Worm (Caenorhabditis elegans): ENCODE measurements around the gene twk-13.

Gene twk-13

ce11 chrV:12307011-12307540, 30.7 kb downstream of the twk-13 start, which contains the start of gene srg-45:
srg-45 (plus strand) TSS chrV:12307490.
- TF ChIP-seq repo-1 (tag; optimal IDR thresholded peaks at IDR 0.05), result peak; percentile 51
- TF ChIP-seq lin-40 (tag; optimal IDR thresholded peaks at IDR 0.05), result peak; percentile 2
- TF ChIP-seq rpc-1 (optimal IDR thresholded peaks at IDR 0.05), result no peak
- no peak for TF ChIP-seq rpc-1 (tag; optimal IDR thresholded peaks at IDR 0.05)
- TF ChIP-seq snpc-1.1 (tag; optimal IDR thresholded peaks at IDR 0.05; ENCODE audit: insufficient read depth), result no peak
- no peak for TF ChIP-seq cebp-1 (GFP tag; IDR thresholded peaks at IDR 0.05)
- TF ChIP-seq cebp-1 (tag; optimal IDR thresholded peaks at IDR 0.05), result peak; percentile 9
- no peak for TF ChIP-seq F23B12.7 (tag; optimal IDR thresholded peaks at IDR 0.05; ENCODE audit: insufficient read depth)

DNA sequence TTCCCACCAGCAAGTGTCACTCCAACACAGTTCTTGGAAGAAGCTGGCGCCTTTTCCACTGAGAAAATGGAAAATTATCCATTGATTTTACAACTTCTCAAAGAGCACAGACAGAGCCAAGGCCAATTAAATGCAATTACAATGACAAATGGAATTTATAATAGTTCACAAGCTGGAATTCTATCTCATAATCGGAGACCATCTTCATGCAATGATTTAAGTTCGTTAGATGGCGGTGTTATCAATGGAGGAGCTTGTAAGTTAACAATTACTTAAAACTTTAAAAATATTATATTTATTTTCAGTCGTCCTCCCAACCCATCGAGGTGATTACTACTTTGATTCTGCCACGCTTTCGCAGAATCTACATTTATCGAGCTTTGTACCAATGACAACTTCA, 32.1 kb downstream of the twk-13 start:
- TF ChIP-seq atf-7 (tag; optimal IDR thresholded peaks at IDR 0.05) (no peak), xnd-1 (tag; optimal IDR thresholded peaks at IDR 0.05) (no peak), K12H6.12 (tag; optimal IDR thresholded peaks at IDR 0.05) (no peak), pha-4 (tag; optimal IDR thresholded peaks at IDR 0.05) (no peak), attf-3 (GFP tag; conservative IDR thresholded peaks at IDR 0.05) (no peak), lin-40 (tag; optimal IDR thresholded peaks at IDR 0.05) (no peak), die-1 (tag; optimal IDR thresholded peaks at IDR 0.05) (no peak), hsf-1 (GFP tag; IDR thresholded peaks at IDR 0.05) (no peak), ama-1 (optimal IDR thresholded peaks at IDR 0.05) (no peak), ama-1 (GFP tag; optimal IDR thresholded peaks at IDR 0.05) (no peak), tlf-1 (GFP tag; optimal IDR thresholded peaks at IDR 0.05) (no peak), F10E7.11 (tag; optimal IDR thresholded peaks at IDR 0.05) (no peak), ceh-79 (tag; optimal IDR thresholded peaks at IDR 0.05) (no peak), F57A8.1 (GFP tag; optimal IDR thresholded peaks at IDR 0.05) (no peak), lag-1 (GFP tag; IDR thresholded peaks at IDR 0.05) (no peak), T07F8.4 (tag; optimal IDR thresholded peaks at IDR 0.05) (no peak)

DNA sequence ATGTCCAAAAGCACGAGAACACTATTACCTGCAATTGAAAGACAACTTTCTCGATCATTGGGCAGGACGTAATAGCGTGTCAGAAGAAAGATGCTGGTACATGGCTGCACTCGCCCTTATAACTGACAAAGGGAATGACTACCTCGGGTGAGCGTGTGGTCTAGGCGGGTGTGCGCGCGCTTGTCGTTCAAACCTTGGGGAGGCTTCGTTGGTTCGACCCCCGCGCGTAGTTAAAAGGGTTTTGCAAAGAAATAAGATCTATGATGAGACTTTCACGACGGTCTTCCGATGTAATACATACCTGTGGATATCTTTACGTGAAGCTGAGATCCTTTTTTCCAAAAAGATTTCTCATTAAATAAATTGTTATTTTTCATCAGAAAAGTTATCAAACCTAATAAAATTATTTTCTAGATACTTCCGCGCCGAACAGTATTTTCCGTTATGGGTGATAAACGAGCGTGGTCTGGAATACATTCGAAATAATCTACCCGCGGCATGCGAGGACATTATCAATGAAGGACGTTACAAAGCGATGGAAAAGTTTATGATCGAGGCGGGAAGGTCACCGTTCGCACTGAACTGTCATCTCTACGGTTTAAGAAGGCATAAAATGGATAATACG, 34.2 kb downstream of the twk-13 start:
- peak; percentile 90 for TF ChIP-seq mcd-1 (GFP tag; IDR thresholded peaks at IDR 0.05)
- peak; percentile 81 for TF ChIP-seq madf-8 (GFP tag; conservative IDR thresholded peaks at IDR 0.05)
- peak; percentile 92 for TF ChIP-seq madf-6 (GFP tag; IDR thresholded peaks at IDR 0.05)
- peak; percentile 91 for TF ChIP-seq ztf-18 (tag; optimal IDR thresholded peaks at IDR 0.05)
- TF ChIP-seq attf-3 (GFP tag; conservative IDR thresholded peaks at IDR 0.05), result peak; percentile 84
- TF ChIP-seq ets-4 (GFP tag; optimal IDR thresholded peaks at IDR 0.05), result peak; percentile 100
- TF ChIP-seq F55B11.4 (tag; optimal IDR thresholded peaks at IDR 0.05; ENCODE audit: borderline replicate concordance, insufficient read depth), result peak; percentile 58
- peak; percentile 99 for TF ChIP-seq dox-1 (GFP tag; IDR thresholded peaks at IDR 0.05)
- peak; percentile 96 for TF ChIP-seq F39B2.1 (GFP tag; IDR thresholded peaks at IDR 0.05)
- peak; percentile 96 for TF ChIP-seq B0035.1 (tag; optimal IDR thresholded peaks at IDR 0.05)
- TF ChIP-seq dpl-1 (GFP tag; optimal IDR thresholded peaks at IDR 0.05), result peak; percentile 44
- peak; percentile 92 for TF ChIP-seq hlh-12 (tag; optimal IDR thresholded peaks at IDR 0.05)
- TF ChIP-seq lin-54 (GFP tag; optimal IDR thresholded peaks at IDR 0.05), result peak; percentile 95
- TF ChIP-seq Y56A3A.18 (GFP tag; IDR thresholded peaks at IDR 0.05), result peak; percentile 99
- peak; percentile 85 for TF ChIP-seq aptf-2 (GFP tag; conservative IDR thresholded peaks at IDR 0.05)
- TF ChIP-seq lag-1 (GFP tag; IDR thresholded peaks at IDR 0.05), result peak; percentile 99
- peak; percentile 99 for TF ChIP-seq lin-26 (GFP tag; IDR thresholded peaks at IDR 0.05)
- peak; percentile 100 for TF ChIP-seq F57A8.1 (GFP tag; optimal IDR thresholded peaks at IDR 0.05)
- peak; percentile 100 for TF ChIP-seq ceh-58 (GFP tag; IDR thresholded peaks at IDR 0.05)
- TF ChIP-seq ztf-25 (GFP tag; IDR thresholded peaks at IDR 0.05), result peak; percentile 98
- peak; percentile 99 for TF ChIP-seq ceh-27 (GFP tag; optimal IDR thresholded peaks at IDR 0.05)
- TF ChIP-seq ztf-6 (GFP tag; IDR thresholded peaks at IDR 0.05), result peak; percentile 95
- TF ChIP-seq tbp1 (GFP tag; optimal IDR thresholded peaks at IDR 0.05), result peak; percentile 96
- TF ChIP-seq D2030.7 (GFP tag; IDR thresholded peaks at IDR 0.05), result peak; percentile 90
- peak; percentile 99 for TF ChIP-seq aptf-3 (GFP tag; IDR thresholded peaks at IDR 0.05)
- TF ChIP-seq Y53G8AR.9 (GFP tag; conservative IDR thresholded peaks at IDR 0.05), result peak; percentile 96
